Fruit fly (Drosophila melanogaster) whole organism, embryonic: ENCODE measurements around the gene CG7156.

Experiments used
- Aef1 ChIP-seq: fragments of 200-800 bp; sonication (Bioruptor generic); IDR thresholded peaks from 3 replicates; pipeline ENCODE4 v1.3.6; 2022; ENCODE audit warnings: missing biosample characterization, missing genetic modification characterization
- BEAF-32 ChIP-seq: fragments of 200-800 bp; sonication (Bioruptor generic); optimal IDR thresholded peaks from 3 replicates; lab custom pipeline; 2017; ENCODE audit warnings: missing biosample characterization, missing genetic modification characterization, mild to moderate bottlenecking, moderate library complexity, missing genetic modification reagents
- Bteb2 ChIP-seq: fragments of 200-800 bp; sonication (Bioruptor generic); optimal IDR thresholded peaks from 2 replicates; lab custom pipeline; 2016; ENCODE audit warnings: missing biosample characterization, missing genetic modification characterization
- CG10147 ChIP-seq: fragments of 200-800 bp; sonication (Bioruptor generic); optimal IDR thresholded peaks from 2 replicates; lab custom pipeline; 2019; ENCODE audit warnings: missing biosample characterization, mild to moderate bottlenecking, missing genetic modification characterization, moderate library complexity
- CG1024 ChIP-seq: fragments of 200-800 bp; sonication (Bioruptor generic); IDR thresholded peaks from 2 replicates; pipeline ENCODE4 v1.3.6; 2022; ENCODE audit warnings: missing biosample characterization, missing genetic modification characterization
- CG10267 ChIP-seq: fragments of 200-800 bp; sonication (Bioruptor generic); optimal IDR thresholded peaks from 2 replicates; lab custom pipeline; 2018; ENCODE audit warnings: missing biosample characterization, mild to moderate bottlenecking, missing genetic modification characterization, moderate library complexity
- CG11723 ChIP-seq: fragments of 200-800 bp; sonication (Bioruptor generic); optimal IDR thresholded peaks from 2 replicates; lab custom pipeline; 2017; ENCODE audit warnings: missing biosample characterization, mild to moderate bottlenecking, missing genetic modification characterization
- CG12659 ChIP-seq: fragments of 200-800 bp; sonication (Bioruptor generic); optimal IDR thresholded peaks from 3 replicates; lab custom pipeline; 2017; ENCODE audit warnings: mild to moderate bottlenecking, missing biosample characterization, missing genetic modification reagents, missing genetic modification characterization
- CG13296 ChIP-seq: fragments of 200-800 bp; sonication (Bioruptor generic); optimal IDR thresholded peaks from 3 replicates; lab custom pipeline; 2018; ENCODE audit warnings: missing biosample characterization, mild to moderate bottlenecking, missing genetic modification characterization
- CG15514 ChIP-seq: fragments of 200-800 bp; sonication (Bioruptor generic); optimal IDR thresholded peaks from 3 replicates; lab custom pipeline; 2017; ENCODE audit warnings: missing biosample characterization, missing genetic modification characterization, mild to moderate bottlenecking, moderate library complexity, missing genetic modification reagents
- CG16813 ChIP-seq: fragments of 200-800 bp; sonication (Bioruptor generic); IDR thresholded peaks from 3 replicates; pipeline ENCODE4 v1.3.6; 2022; ENCODE audit warnings: missing biosample characterization, missing genetic modification characterization; ENCODE audit not compliant: partially characterized antibody
- CG17385 ChIP-seq: fragments of 200-800 bp; sonication (Bioruptor generic); optimal IDR thresholded peaks from 3 replicates; lab custom pipeline; 2018; ENCODE audit warnings: missing biosample characterization, mild to moderate bottlenecking, missing genetic modification characterization
- CG18262 ChIP-seq: fragments of 200-800 bp; optimal IDR thresholded peaks from 3 replicates; lab custom pipeline; 2019; ENCODE audit warnings: missing biosample characterization, mild to moderate bottlenecking, missing genetic modification characterization, moderate library complexity
- CG18599 ChIP-seq: fragments of 200-800 bp; sonication (Bioruptor generic); optimal IDR thresholded peaks from 3 replicates; lab custom pipeline; 2017; ENCODE audit warnings: missing biosample characterization, missing genetic modification characterization, mild to moderate bottlenecking, moderate library complexity, missing genetic modification reagents
- CG30431 ChIP-seq: fragments of 200-800 bp; sonication (Bioruptor generic); optimal IDR thresholded peaks from 2 replicates; lab custom pipeline; 2017; ENCODE audit warnings: missing biosample characterization, missing genetic modification characterization
- CG33557 ChIP-seq: fragments of 200-800 bp; sonication (Bioruptor generic); optimal IDR thresholded peaks from 2 replicates; lab custom pipeline; 2019; ENCODE audit warnings: missing biosample characterization, mild to moderate bottlenecking, missing genetic modification characterization, moderate library complexity
- CG7357 ChIP-seq: fragments of 200-800 bp; sonication (Bioruptor generic); IDR thresholded peaks from 3 replicates; pipeline ENCODE4 v1.3.6; 2022; ENCODE audit warnings: missing biosample characterization, missing genetic modification characterization
- CTCF ChIP-seq: fragments of 200-800 bp; sonication (Bioruptor generic); optimal IDR thresholded peaks from 2 replicates; lab custom pipeline; 2017; ENCODE audit warnings: missing biosample characterization, mild to moderate bottlenecking, missing genetic modification characterization, moderate library complexity
- Fer1 ChIP-seq: fragments of 200-800 bp; sonication (Bioruptor generic); optimal IDR thresholded peaks from 2 replicates; lab custom pipeline; 2017; ENCODE audit warnings: missing biosample characterization, mild to moderate bottlenecking, missing genetic modification characterization
- Lim3 ChIP-seq: fragments of 200-800 bp; sonication (Bioruptor generic); IDR thresholded peaks from 2 replicates; pipeline ENCODE4 v1.3.6; 2022; ENCODE audit warnings: missing biosample characterization, missing genetic modification characterization
- MTF-1 ChIP-seq: fragments of 200-800 bp; sonication (Bioruptor generic); optimal IDR thresholded peaks from 2 replicates; lab custom pipeline; 2018; ENCODE audit warnings: missing biosample characterization, mild to moderate bottlenecking, missing genetic modification characterization, borderline replicate concordance
- Mad ChIP-seq: fragments of 200-800 bp; sonication (Bioruptor generic); optimal IDR thresholded peaks from 2 replicates; lab custom pipeline; 2016; ENCODE audit warnings: missing biosample characterization, missing genetic modification characterization
- Meics ChIP-seq: fragments of 200-800 bp; sonication (Bioruptor generic); optimal IDR thresholded peaks from 2 replicates; lab custom pipeline; 2017; ENCODE audit warnings: missing biosample characterization, mild to moderate bottlenecking, missing genetic modification characterization
- NFAT ChIP-seq: fragments of 200-800 bp; sonication (Bioruptor generic); IDR thresholded peaks from 2 replicates; pipeline ENCODE4 v1.3.6; 2022; ENCODE audit warnings: missing biosample characterization, missing genetic modification characterization
- Pdp1 ChIP-seq, 2 experiments: fragments of 200-800 bp; sonication (Bioruptor generic); optimal IDR thresholded peaks; 3 replicates each; lab custom pipeline; 2016; ENCODE audit warnings: missing biosample characterization in 2 of 2, missing genetic modification characterization in 2 of 2, mild to moderate bottlenecking in 1 of 2, moderate library complexity in 1 of 2
- Rfx ChIP-seq: fragments of 200-800 bp; sonication (Bioruptor generic); IDR thresholded peaks from 2 replicates; pipeline ENCODE4 v1.3.6; 2022; ENCODE audit warnings: missing biosample characterization, missing genetic modification characterization
- Side ChIP-seq: fragments of 200-800 bp; sonication (Bioruptor generic); optimal IDR thresholded peaks from 2 replicates; lab custom pipeline; 2016; ENCODE audit warnings: missing biosample characterization, missing genetic modification characterization
- Trl ChIP-seq, 3 experiments: fragments of >200 bp in 2 of 3; fragments of 200-800 bp in 1 of 3; sonication (Bioruptor generic) in 1 of 3; optimal IDR thresholded peaks; 2 replicates in 1 of 3; 3 replicates in 2 of 3; lab custom pipeline; 2016 to 2017; ENCODE audit warnings: missing biosample characterization in 1 of 3, missing genetic modification characterization in 1 of 3
- Xrp1 ChIP-seq: fragments of 200-800 bp; sonication (Bioruptor generic); IDR thresholded peaks from 2 replicates; pipeline ENCODE4 v1.3.6; 2022; ENCODE audit warnings: missing biosample characterization, missing genetic modification characterization
- bowl ChIP-seq: fragments of 200-800 bp; sonication (Bioruptor generic); IDR thresholded peaks from 2 replicates; pipeline ENCODE4 v1.3.6; 2022; ENCODE audit warnings: missing biosample characterization, missing genetic modification characterization
- br ChIP-seq: fragments of >200 bp; optimal IDR thresholded peaks from 2 replicates; lab custom pipeline; 2017
- caup ChIP-seq: fragments of 200-800 bp; sonication (Bioruptor generic); optimal IDR thresholded peaks from 3 replicates; lab custom pipeline; 2017; ENCODE audit warnings: missing biosample characterization, mild to moderate bottlenecking, missing genetic modification characterization, moderate library complexity; ENCODE audit not compliant: severe bottlenecking
- chm ChIP-seq: fragments of 200-800 bp; sonication (Bioruptor generic); IDR thresholded peaks from 2 replicates; pipeline ENCODE4 v1.3.6; 2022; ENCODE audit warnings: missing biosample characterization, missing genetic modification characterization
- exex ChIP-seq: fragments of 200-800 bp; sonication (Bioruptor generic); optimal IDR thresholded peaks from 4 replicates; lab custom pipeline; 2018; ENCODE audit warnings: missing biosample characterization, mild to moderate bottlenecking, missing genetic modification characterization, moderate library complexity
- ftz-f1 ChIP-seq: fragments of 200-800 bp; sonication (Bioruptor generic); optimal IDR thresholded peaks from 2 replicates; lab custom pipeline; 2016; ENCODE audit warnings: missing biosample characterization, missing genetic modification characterization
- grau ChIP-seq: fragments of 200-800 bp; optimal IDR thresholded peaks from 3 replicates; lab custom pipeline; 2019; ENCODE audit warnings: missing biosample characterization, mild to moderate bottlenecking, missing genetic modification characterization, moderate library complexity
- grn ChIP-seq: fragments of 200-800 bp; sonication (Bioruptor generic); optimal IDR thresholded peaks from 3 replicates; lab custom pipeline; 2017; ENCODE audit warnings: missing biosample characterization, missing genetic modification characterization
- gro ChIP-seq: fragments of 200-800 bp; sonication (Bioruptor generic); optimal IDR thresholded peaks from 2 replicates; lab custom pipeline; 2016; ENCODE audit warnings: missing biosample characterization, missing genetic modification characterization
- hkb ChIP-seq, 2 experiments: fragments of 200-800 bp in 1 of 2; fragments of >200 bp in 1 of 2; sonication (Bioruptor generic) in 1 of 2; IDR thresholded peaks in 1 of 2; optimal IDR thresholded peaks in 1 of 2; 2 replicates each; pipeline versions ENCODE4 v1.3.6 to Lab custom; 2017 to 2022; ENCODE audit warnings: missing biosample characterization in 1 of 2, missing genetic modification characterization in 1 of 2
- insv ChIP-seq, 2 experiments: fragments of 200-800 bp; sonication (Bioruptor generic); optimal IDR thresholded peaks; 3 replicates each; lab custom pipeline; 2016 to 2018; ENCODE audit warnings: missing biosample characterization in 2 of 2, missing genetic modification characterization in 2 of 2
- lola ChIP-seq, 3 experiments: fragments of >200 bp in 2 of 3; fragments of 200-800 bp in 1 of 3; sonication (Bioruptor generic) in 1 of 3; optimal IDR thresholded peaks; 2 replicates each; lab custom pipeline; 2017 to 2019; ENCODE audit warnings: missing biosample characterization in 3 of 3, missing genetic modification characterization in 3 of 3, mild to moderate bottlenecking in 1 of 3, moderate library complexity in 1 of 3
- mam ChIP-seq: fragments of 200-800 bp; sonication (Bioruptor generic); optimal IDR thresholded peaks from 3 replicates; lab custom pipeline; 2016; ENCODE audit warnings: missing biosample characterization, missing genetic modification characterization
- nom ChIP-seq: fragments of 200-800 bp; sonication (Bioruptor generic); optimal IDR thresholded peaks from 2 replicates; lab custom pipeline; 2017; ENCODE audit warnings: missing biosample characterization, missing genetic modification characterization, mild to moderate bottlenecking, moderate library complexity, missing genetic modification reagents
- ro ChIP-seq: fragments of 200-800 bp; sonication (Bioruptor generic); IDR thresholded peaks from 2 replicates; pipeline ENCODE4 v1.3.6; 2022; ENCODE audit warnings: missing biosample characterization, missing genetic modification characterization
- tio ChIP-seq: fragments of 200-800 bp; sonication (Bioruptor generic); optimal IDR thresholded peaks from 2 replicates; lab custom pipeline; 2017; ENCODE audit warnings: missing biosample characterization, missing genetic modification characterization, inconsistent platforms
- trem ChIP-seq: fragments of 200-800 bp; optimal IDR thresholded peaks from 3 replicates; lab custom pipeline; 2019; ENCODE audit warnings: missing biosample characterization, mild to moderate bottlenecking, missing genetic modification characterization, moderate library complexity
- vfl ChIP-seq: fragments of 200-800 bp; sonication (Bioruptor generic); optimal IDR thresholded peaks from 2 replicates; lab custom pipeline; 2016; ENCODE audit warnings: missing biosample characterization, missing genetic modification characterization
- z ChIP-seq: fragments of 200-800 bp; sonication (Bioruptor generic); IDR thresholded peaks from 3 replicates; pipeline ENCODE4 v1.3.6; 2022; ENCODE audit warnings: missing biosample characterization, missing genetic modification characterization
- zfh2 ChIP-seq: fragments of 200-800 bp; sonication (Bioruptor generic); optimal IDR thresholded peaks from 2 replicates; lab custom pipeline; 2016; ENCODE audit warnings: missing biosample characterization, missing genetic modification characterization

CG7156 gene

DNA sequence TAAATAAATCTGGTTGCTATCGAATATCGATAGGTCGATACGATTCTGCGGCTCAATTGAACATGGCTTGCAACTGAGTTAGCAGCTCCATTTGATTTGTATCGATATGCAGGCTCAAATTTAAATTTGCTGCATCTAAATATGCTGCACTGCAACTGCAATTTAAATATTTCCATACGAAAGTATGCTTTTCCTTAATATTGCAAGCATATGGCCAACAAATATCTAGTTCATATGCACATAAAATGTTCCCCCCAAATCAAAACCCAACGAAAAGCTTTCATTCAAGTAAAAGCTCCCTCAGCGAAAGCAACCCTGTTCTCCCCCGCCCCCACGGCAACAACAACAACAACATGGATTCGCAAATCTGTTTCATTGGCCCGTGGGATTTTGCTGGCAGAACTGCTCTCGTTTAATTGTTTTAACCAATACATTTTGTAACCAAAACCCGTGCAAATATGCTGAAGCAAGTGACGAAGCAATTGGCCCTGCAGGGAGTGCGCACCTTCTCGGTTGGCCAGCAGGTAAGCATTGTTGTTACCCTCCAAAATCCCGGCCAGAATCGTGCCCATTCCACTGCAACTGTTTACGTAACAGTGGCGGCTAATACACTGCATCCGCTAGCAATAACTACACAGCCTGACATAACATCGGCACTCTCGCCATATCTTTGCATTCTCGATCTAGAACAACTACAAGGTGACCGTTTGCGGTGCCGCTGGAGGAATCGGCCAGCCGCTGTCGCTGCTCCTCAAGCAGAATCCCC is 15.7 kb downstream of the CG7156 start, which contains the start of the genes CG7168 and Mdh2 (continued):
- TF ChIP-seq nom (GFP tag; lab: Kevin White, UChicago) (no peak), CG17385 (GFP tag; lab: Kevin White, UChicago) (no peak), hkb (optimal IDR thresholded peaks at IDR 0.05; lab: Kevin White, UChicago) (no peak), hkb (GFP tag; IDR thresholded peaks at IDR 0.05; lab: Robert Waterston, UW) (no peak), Lim3 (GFP tag; lab: Robert Waterston, UW) (no peak), CG18599 (GFP tag; lab: Kevin White, UChicago) (no peak), CG30431 (GFP tag; lab: Kevin White, UChicago) (no peak), lola (GFP tag; optimal IDR thresholded peaks at IDR 0.05; lab: Kevin White, UChicago) (no peak), CG18262 (tag; lab: Kevin White, UChicago) (no peak), Rfx (GFP tag; lab: Robert Waterston, UW) (no peak), grn (GFP tag; lab: Kevin White, UChicago) (no peak), NFAT (GFP tag; lab: Robert Waterston, UW) (no peak), CG10267 (tag; lab: Kevin White, UChicago) (peak; percentile 16), CG33557 (GFP tag; lab: Kevin White, UChicago) (no peak), tio (no peak), CG1024 (GFP tag; lab: Robert Waterston, UW) (no peak), mam (no peak), CG13296 (GFP tag; lab: Kevin White, UChicago) (no peak), CG16813 (GFP tag; lab: Robert Waterston, UW) (peak; percentile 81), Side (GFP tag; lab: Kevin White, UChicago) (no peak), caup (GFP tag; lab: Kevin White, UChicago) (peak; percentile 9), ro (GFP tag; lab: Robert Waterston, UW) (no peak), zfh2 (GFP tag; lab: Kevin White, UChicago) (no peak), Bteb2 (GFP tag; lab: Kevin White, UChicago) (no peak), CTCF (GFP tag; lab: Kevin White, UChicago) (peak; percentile 9), bowl (no peak), insv (GFP tag; optimal IDR thresholded peaks at IDR 0.05; lab: Kevin White, UChicago) (no peak), Meics (GFP tag; lab: Kevin White, UChicago) (no peak), ftz-f1 (GFP tag; lab: Kevin White, UChicago) (no peak), CG10147 (GFP tag; lab: Kevin White, UChicago) (no peak), z (GFP tag; lab: Robert Waterston, UW) (no peak), chm (GFP tag; lab: Robert Waterston, UW) (no peak), br (lab: Kevin White, UChicago) (no peak), CG12659 (GFP tag; lab: Kevin White, UChicago) (peak; percentile 77), Trl (optimal IDR thresholded peaks at IDR 0.05; lab: Kevin White, UChicago) (no peak), Trl (GFP tag; optimal IDR thresholded peaks at IDR 0.05; lab: Kevin White, UChicago) (no peak), Fer1 (GFP tag; lab: Kevin White, UChicago) (peak; percentile 3), CG15514 (GFP tag; lab: Kevin White, UChicago) (peak; percentile 43), exex (no peak), vfl (no peak), Aef1 (GFP tag; lab: Robert Waterston, UW) (peak; percentile 11; the same call in 1 of the 3 replicates), BEAF-32 (GFP tag; lab: Kevin White, UChicago) (peak; percentile 81), grau (tag; lab: Kevin White, UChicago) (peak; percentile 1), MTF-1 (GFP tag; lab: Kevin White, UChicago) (no peak), Pdp1 (GFP tag; optimal IDR thresholded peaks at IDR 0.05; lab: Kevin White, UChicago) (peak in 1 of 2 experiments; percentile 96), CG11723 (GFP tag; lab: Kevin White, UChicago) (no peak), gro (GFP tag; lab: Kevin White, UChicago) (no peak), CG7357 (GFP tag; lab: Robert Waterston, UW) (no peak), Xrp1 (GFP tag; lab: Robert Waterston, UW) (no peak), trem (tag; lab: Kevin White, UChicago) (peak; percentile 99), Mad (GFP tag; lab: Kevin White, UChicago) (no peak)
